Fruit fly (Drosophila melanogaster) whole organism, embryonic: Measurements from ENCODE around the gene CG17029.

Experiments used
- CG1024 ChIP-seq: fragments of 200-800 bp; sonication (Bioruptor generic); IDR thresholded peaks from 2 replicates; pipeline ENCODE4 v1.3.6; 2022; ENCODE audit warnings: missing biosample characterization, missing genetic modification characterization
- CG10267 ChIP-seq: fragments of 200-800 bp; sonication (Bioruptor generic); optimal IDR thresholded peaks from 2 replicates; lab custom pipeline; 2018; ENCODE audit warnings: missing biosample characterization, mild to moderate bottlenecking, missing genetic modification characterization, moderate library complexity
- CG10274 ChIP-seq: fragments of 200-800 bp; sonication (Bioruptor generic); optimal IDR thresholded peaks from 3 replicates; lab custom pipeline; 2017; ENCODE audit warnings: missing biosample characterization, mild to moderate bottlenecking, missing genetic modification characterization
- CG11093 ChIP-seq: fragments of 200-800 bp; sonication (Bioruptor generic); IDR thresholded peaks from 3 replicates; pipeline ENCODE4 v1.3.6; 2022; ENCODE audit warnings: missing biosample characterization, missing genetic modification characterization
- CG11456 ChIP-seq: fragments of 200-800 bp; sonication (Bioruptor generic); IDR thresholded peaks from 3 replicates; pipeline ENCODE4 v1.3.6; 2022; ENCODE audit warnings: missing biosample characterization, missing genetic modification characterization
- CG11695 ChIP-seq: fragments of 200-800 bp; sonication (Bioruptor generic); IDR thresholded peaks from 3 replicates; pipeline ENCODE4 v1.3.6; 2022; ENCODE audit warnings: missing biosample characterization, missing genetic modification characterization
- CG12769 ChIP-seq: fragments of 200-800 bp; sonication (Bioruptor generic); optimal IDR thresholded peaks from 2 replicates; lab custom pipeline; 2019; ENCODE audit warnings: missing biosample characterization, mild to moderate bottlenecking, missing genetic modification characterization, moderate library complexity
- CG14667 ChIP-seq: fragments of 200-800 bp; sonication (Bioruptor generic); IDR thresholded peaks from 2 replicates; pipeline ENCODE4 v1.3.6; 2022; ENCODE audit warnings: missing biosample characterization, missing genetic modification characterization
- CG14860 ChIP-seq: fragments of 200-800 bp; sonication (Bioruptor generic); IDR thresholded peaks from 3 replicates; pipeline ENCODE4 v1.3.6; 2022; ENCODE audit warnings: missing biosample characterization, missing genetic modification characterization; ENCODE audit not compliant: partially characterized antibody
- CG1529 ChIP-seq: fragments of 200-800 bp; sonication (Bioruptor generic); optimal IDR thresholded peaks from 3 replicates; lab custom pipeline; 2018; ENCODE audit warnings: missing biosample characterization, missing genetic modification characterization
- CG1603 ChIP-seq: fragments of 200-800 bp; sonication (Bioruptor generic); optimal IDR thresholded peaks from 2 replicates; lab custom pipeline; 2019; ENCODE audit warnings: missing biosample characterization, mild to moderate bottlenecking, missing genetic modification characterization, moderate library complexity
- CG1647 ChIP-seq: fragments of 200-800 bp; sonication (Bioruptor generic); optimal IDR thresholded peaks from 3 replicates; lab custom pipeline; 2016; ENCODE audit warnings: missing biosample characterization, missing genetic modification characterization
- CG16863 ChIP-seq: fragments of 200-800 bp; sonication (Bioruptor generic); optimal IDR thresholded peaks from 3 replicates; lab custom pipeline; 2016; ENCODE audit warnings: missing biosample characterization, missing genetic modification characterization
- CG17361 ChIP-seq: fragments of 200-800 bp; sonication (Bioruptor generic); IDR thresholded peaks from 3 replicates; pipeline ENCODE4 v1.3.6; 2022; ENCODE audit warnings: missing biosample characterization, missing genetic modification characterization
- CG2889 ChIP-seq: fragments of 200-800 bp; sonication (Bioruptor generic); IDR thresholded peaks from 3 replicates; pipeline ENCODE4 v1.3.6; 2022; ENCODE audit warnings: missing biosample characterization, missing genetic modification characterization
- CG34376 ChIP-seq: fragments of 200-800 bp; sonication (Bioruptor generic); optimal IDR thresholded peaks from 2 replicates; lab custom pipeline; 2018; ENCODE audit warnings: missing biosample characterization, mild to moderate bottlenecking, missing genetic modification characterization
- CG34422 ChIP-seq: fragments of 200-800 bp; sonication (Bioruptor generic); IDR thresholded peaks from 3 replicates; pipeline ENCODE4 v1.3.6; 2022; ENCODE audit warnings: missing biosample characterization, missing genetic modification characterization
- CG43689 ChIP-seq: fragments of 200-800 bp; sonication (Bioruptor generic); IDR thresholded peaks from 2 replicates; pipeline ENCODE4 v1.3.6; 2022; ENCODE audit warnings: missing biosample characterization, missing genetic modification characterization
- CG4617 ChIP-seq: fragments of 200-800 bp; sonication (Bioruptor generic); optimal IDR thresholded peaks from 3 replicates; lab custom pipeline; 2016; ENCODE audit warnings: missing biosample characterization, missing genetic modification characterization, borderline replicate concordance
- CG7357 ChIP-seq: fragments of 200-800 bp; sonication (Bioruptor generic); IDR thresholded peaks from 3 replicates; pipeline ENCODE4 v1.3.6; 2022; ENCODE audit warnings: missing biosample characterization, missing genetic modification characterization
- CG8944 ChIP-seq: fragments of 200-800 bp; sonication (Bioruptor generic); optimal IDR thresholded peaks from 3 replicates; lab custom pipeline; 2016; ENCODE audit warnings: missing biosample characterization, missing genetic modification characterization
- CG9215 ChIP-seq: fragments of 200-800 bp; sonication (Bioruptor generic); IDR thresholded peaks from 2 replicates; pipeline ENCODE4 v1.3.6; 2022; ENCODE audit warnings: missing biosample characterization, missing genetic modification characterization
- CG9437 ChIP-seq: fragments of 200-800 bp; sonication (Bioruptor generic); optimal IDR thresholded peaks from 2 replicates; lab custom pipeline; 2018; ENCODE audit warnings: missing biosample characterization, mild to moderate bottlenecking, missing genetic modification characterization
- HHEX ChIP-seq: fragments of 200-800 bp; sonication (Bioruptor generic); optimal IDR thresholded peaks from 3 replicates; lab custom pipeline; 2017; ENCODE audit warnings: missing biosample characterization, mild to moderate bottlenecking, missing genetic modification characterization, missing genetic modification reagents
- Hand ChIP-seq: fragments of 200-800 bp; sonication (Bioruptor generic); optimal IDR thresholded peaks from 2 replicates; lab custom pipeline; 2017; ENCODE audit warnings: mild to moderate bottlenecking, missing biosample characterization, missing genetic modification reagents, missing genetic modification characterization
- HmgD ChIP-seq: fragments of 200-800 bp; sonication (Bioruptor generic); optimal IDR thresholded peaks from 3 replicates; lab custom pipeline; 2016; ENCODE audit warnings: missing biosample characterization, missing genetic modification characterization
- Hr3 ChIP-seq: fragments of 200-800 bp; sonication (Bioruptor generic); optimal IDR thresholded peaks from 3 replicates; lab custom pipeline; 2016; ENCODE audit warnings: missing biosample characterization, missing genetic modification characterization
- NFAT ChIP-seq: fragments of 200-800 bp; sonication (Bioruptor generic); IDR thresholded peaks from 2 replicates; pipeline ENCODE4 v1.3.6; 2022; ENCODE audit warnings: missing biosample characterization, missing genetic modification characterization
- Nf-YC ChIP-seq: fragments of 200-800 bp; optimal IDR thresholded peaks from 3 replicates; lab custom pipeline; 2019; ENCODE audit warnings: missing biosample characterization, mild to moderate bottlenecking, missing genetic modification characterization, moderate library complexity
- Sox102F ChIP-seq: fragments of 200-800 bp; sonication (Bioruptor generic); optimal IDR thresholded peaks from 2 replicates; lab custom pipeline; 2018; ENCODE audit warnings: missing biosample characterization, mild to moderate bottlenecking, missing genetic modification characterization, moderate library complexity
- TFAM ChIP-seq: fragments of 200-800 bp; sonication (Bioruptor generic); optimal IDR thresholded peaks from 2 replicates; lab custom pipeline; 2017; ENCODE audit warnings: missing biosample characterization, missing genetic modification characterization, inconsistent platforms
- aop ChIP-seq: fragments of 200-800 bp; sonication (Bioruptor generic); IDR thresholded peaks from 2 replicates; pipeline ENCODE4 v1.3.6; 2022; ENCODE audit warnings: missing biosample characterization, missing genetic modification characterization
- chn ChIP-seq: fragments of 200-800 bp; sonication (Bioruptor generic); optimal IDR thresholded peaks from 2 replicates; lab custom pipeline; 2016; ENCODE audit warnings: missing biosample characterization, missing genetic modification characterization
- emc ChIP-seq: fragments of 200-800 bp; sonication (Bioruptor generic); optimal IDR thresholded peaks from 2 replicates; lab custom pipeline; 2016; ENCODE audit warnings: missing biosample characterization, missing genetic modification characterization
- esg ChIP-seq: fragments of 200-800 bp; sonication (Bioruptor generic); conservative IDR thresholded peaks from 2 replicates; pipeline ENCODE4 v1.3.6; 2022; ENCODE audit warnings: missing biosample characterization, missing genetic modification characterization
- gcm2 ChIP-seq: fragments of 200-800 bp; sonication (Bioruptor generic); optimal IDR thresholded peaks from 2 replicates; lab custom pipeline; 2016; ENCODE audit warnings: missing biosample characterization, missing genetic modification characterization
- gem ChIP-seq: fragments of 200-800 bp; sonication (Bioruptor generic); optimal IDR thresholded peaks from 2 replicates; lab custom pipeline; 2019; ENCODE audit warnings: missing biosample characterization, mild to moderate bottlenecking, missing genetic modification characterization, moderate library complexity
- gt ChIP-seq: fragments of 200-800 bp; sonication (Bioruptor generic); IDR thresholded peaks from 2 replicates; pipeline ENCODE4 v1.3.6; 2022; ENCODE audit warnings: missing biosample characterization, missing genetic modification characterization
- hbn ChIP-seq: fragments of 200-800 bp; sonication (Bioruptor generic); IDR thresholded peaks from 2 replicates; pipeline ENCODE4 v1.3.6; 2022; ENCODE audit warnings: missing biosample characterization, missing genetic modification characterization; ENCODE audit not compliant: partially characterized antibody
- kay ChIP-seq: fragments of 200-800 bp; sonication (Bioruptor generic); optimal IDR thresholded peaks from 2 replicates; lab custom pipeline; 2016; ENCODE audit warnings: missing biosample characterization, missing genetic modification characterization
- lbe ChIP-seq: fragments of 200-800 bp; sonication (Bioruptor generic); optimal IDR thresholded peaks from 2 replicates; lab custom pipeline; 2016; ENCODE audit warnings: missing biosample characterization, mild to moderate bottlenecking, missing genetic modification characterization
- lilli ChIP-seq: fragments of 200-800 bp; sonication (Bioruptor generic); optimal IDR thresholded peaks from 3 replicates; lab custom pipeline; 2016; ENCODE audit warnings: missing biosample characterization, missing genetic modification characterization
- nau ChIP-seq: fragments of 200-800 bp; sonication (Bioruptor generic); optimal IDR thresholded peaks from 3 replicates; lab custom pipeline; 2017; ENCODE audit warnings: missing biosample characterization, mild to moderate bottlenecking, missing genetic modification characterization, missing genetic modification reagents
- odd ChIP-seq: fragments of 200-800 bp; sonication (Bioruptor generic); optimal IDR thresholded peaks from 2 replicates; lab custom pipeline; 2017; ENCODE audit warnings: missing biosample characterization, mild to moderate bottlenecking, missing genetic modification characterization
- pros ChIP-seq: fragments of 200-800 bp; sonication (Bioruptor generic); optimal IDR thresholded peaks from 3 replicates; lab custom pipeline; 2019; ENCODE audit warnings: missing biosample characterization, mild to moderate bottlenecking, missing genetic modification characterization, moderate library complexity
- ttk ChIP-seq: fragments of 200-800 bp; sonication (Bioruptor generic); IDR thresholded peaks from 2 replicates; pipeline ENCODE4 v2.1.2; 2022; ENCODE audit warnings: missing biosample characterization, missing genetic modification characterization
- vvl ChIP-seq: fragments of 200-800 bp; sonication (Bioruptor generic); IDR thresholded peaks from 2 replicates; pipeline ENCODE4 v1.3.6; 2022; ENCODE audit warnings: missing biosample characterization, missing genetic modification characterization
- wdn ChIP-seq: fragments of 200-800 bp; sonication (Bioruptor generic); IDR thresholded peaks from 2 replicates; pipeline ENCODE4 v1.3.6; 2022; ENCODE audit warnings: missing biosample characterization, missing genetic modification characterization
- zf30C ChIP-seq: fragments of 200-800 bp; sonication (Bioruptor generic); optimal IDR thresholded peaks from 3 replicates; lab custom pipeline; 2018; ENCODE audit warnings: missing biosample characterization, mild to moderate bottlenecking, missing genetic modification characterization

Gene CG17029

DNA sequence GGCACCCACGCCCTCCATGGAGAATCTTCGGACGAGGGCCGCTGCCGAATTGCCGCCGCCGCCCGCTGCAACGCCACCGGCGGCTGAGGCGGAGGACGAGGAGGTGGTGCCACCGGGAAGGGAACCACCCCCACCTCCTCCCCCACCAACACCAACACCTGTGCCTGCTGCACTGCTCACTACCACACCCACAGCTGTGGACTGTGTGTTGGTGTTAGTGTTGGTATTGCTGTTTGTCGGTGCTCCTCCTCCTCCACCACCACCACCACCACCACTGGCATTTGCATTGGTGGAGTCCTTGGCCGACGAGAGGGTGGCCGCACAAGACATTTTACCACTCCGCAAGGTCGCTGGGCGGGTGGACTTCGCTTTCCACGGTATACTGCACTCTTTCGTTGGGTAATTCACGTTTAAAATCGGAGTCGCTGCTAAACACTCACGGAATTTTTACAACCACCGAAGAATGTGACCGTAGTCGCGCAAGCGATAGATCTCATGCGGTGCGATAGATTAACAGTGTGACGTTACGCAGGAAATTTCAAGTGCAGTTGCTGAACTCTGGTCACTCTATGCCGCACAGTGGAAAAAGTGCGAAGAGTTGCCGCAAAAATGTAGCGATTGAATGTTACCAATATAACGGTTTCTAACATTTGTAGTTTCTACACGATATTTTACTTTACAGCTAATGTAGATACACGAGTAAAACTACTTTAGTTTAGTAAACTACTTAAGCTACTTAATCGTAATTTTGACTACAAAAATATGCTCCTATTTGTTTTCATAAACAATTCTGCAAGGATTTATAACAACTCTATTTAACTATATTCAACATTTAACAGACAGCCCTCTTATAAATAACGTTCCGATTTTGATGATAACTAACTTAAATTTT, 34.9 kb downstream of the CG17029 start, which contains the start of gene mib1 (continued):
- TF ChIP-seq CG2889 (GFP tag; lab: Robert Waterston, UW) (no peak), CG8944 (GFP tag; lab: Kevin White, UChicago) (no peak), CG12769 (tag; lab: Kevin White, UChicago) (peak; percentile 76), HHEX (GFP tag; lab: Kevin White, UChicago) (peak; percentile 28), Sox102F (GFP tag; lab: Kevin White, UChicago) (no peak), aop (no peak), CG4617 (GFP tag; lab: Kevin White, UChicago) (peak; percentile 75), kay (GFP tag; lab: Kevin White, UChicago) (no peak), nau (no peak), esg (no peak), lbe (GFP tag; lab: Kevin White, UChicago) (no peak), emc (GFP tag; lab: Kevin White, UChicago) (peak; percentile 26), CG1647 (no peak), TFAM (GFP tag; lab: Kevin White, UChicago) (no peak), CG34376 (peak; percentile 29), CG43689 (GFP tag; lab: Robert Waterston, UW) (no peak), ttk (GFP tag; lab: Robert Waterston, UW) (no peak), chn (GFP tag; lab: Kevin White, UChicago) (peak; percentile 30), gem (tag; lab: Kevin White, UChicago) (peak; percentile 24), CG11093 (no peak), zf30C (GFP tag; lab: Kevin White, UChicago) (peak; percentile 19), CG16863 (GFP tag; lab: Kevin White, UChicago) (no peak), HmgD (GFP tag; lab: Kevin White, UChicago) (peak; percentile 59), pros (GFP tag; lab: Kevin White, UChicago) (peak; percentile 46), CG1603 (peak; percentile 91), CG1024 (no peak), vvl (peak; percentile 44; the same call in 1 of the 2 replicates), Hand (no peak), lilli (GFP tag; lab: Kevin White, UChicago) (no peak), wdn (no peak), Nf-YC (peak; percentile 53), CG14860 (peak; percentile 71; the same call in 2 of the 3 replicates), odd (GFP tag; lab: Kevin White, UChicago) (peak; percentile 10), CG14667 (GFP tag; lab: Robert Waterston, UW) (no peak), CG10267 (tag; lab: Kevin White, UChicago) (peak; percentile 79), CG1529 (GFP tag; lab: Kevin White, UChicago) (no peak), NFAT (GFP tag; lab: Robert Waterston, UW) (peak; percentile 75), CG9437 (GFP tag; lab: Kevin White, UChicago) (peak; percentile 65), CG9215 (GFP tag; lab: Robert Waterston, UW) (no peak), CG11695 (GFP tag; lab: Robert Waterston, UW) (no peak; the same call in 2 of the 3 replicates), CG7357 (GFP tag; lab: Robert Waterston, UW) (no peak), CG10274 (GFP tag; lab: Kevin White, UChicago) (no peak), Hr3 (no peak), CG34422 (peak; percentile 76; the same call in 2 of the 3 replicates), gcm2 (GFP tag; lab: Kevin White, UChicago) (no peak), gt (GFP tag; lab: Robert Waterston, UW) (no peak), CG11456 (GFP tag; lab: Robert Waterston, UW) (peak; percentile 63; the same call in 2 of the 3 replicates), hbn (GFP tag; lab: Robert Waterston, UW) (peak; percentile 91), CG17361 (GFP tag; lab: Robert Waterston, UW) (peak; percentile 49; the same call in 2 of the 3 replicates)
